Fruit fly (Drosophila melanogaster) whole organism, embryonic: ENCODE measurements around the gene COX7AL2.

Source experiments
- Awh ChIP-seq: fragments of 200-800 bp; sonication (Bioruptor generic); IDR thresholded peaks from 2 replicates; pipeline ENCODE4, ENCODE4 v1.3.6; 2022; ENCODE audit warnings: missing biosample characterization, missing genetic modification characterization
- B-H2 ChIP-seq: fragments of 200-800 bp; sonication (Bioruptor generic); optimal IDR thresholded peaks from 2 replicates; lab custom pipeline; 2018; ENCODE audit warnings: missing biosample characterization, mild to moderate bottlenecking, missing genetic modification characterization
- Bteb2 ChIP-seq: fragments of 200-800 bp; sonication (Bioruptor generic); optimal IDR thresholded peaks from 2 replicates; lab custom pipeline; 2016; ENCODE audit warnings: missing biosample characterization, missing genetic modification characterization
- CG10267 ChIP-seq: fragments of 200-800 bp; sonication (Bioruptor generic); optimal IDR thresholded peaks from 2 replicates; lab custom pipeline; 2018; ENCODE audit warnings: missing biosample characterization, mild to moderate bottlenecking, missing genetic modification characterization, moderate library complexity
- CG10654 ChIP-seq: fragments of 200-800 bp; sonication (Bioruptor generic); optimal IDR thresholded peaks from 2 replicates; lab custom pipeline; 2016; ENCODE audit warnings: missing biosample characterization, missing genetic modification characterization
- CG12299 ChIP-seq: fragments of 200-800 bp; sonication (Bioruptor generic); optimal IDR thresholded peaks from 2 replicates; lab custom pipeline; 2018; ENCODE audit warnings: missing biosample characterization, mild to moderate bottlenecking, missing genetic modification characterization
- CG16815 ChIP-seq: fragments of 200-800 bp; sonication (Bioruptor generic); optimal IDR thresholded peaks from 3 replicates; lab custom pipeline; 2017; ENCODE audit warnings: missing biosample characterization, mild to moderate bottlenecking, missing genetic modification characterization
- CG17359 ChIP-seq: fragments of 200-800 bp; sonication (Bioruptor generic); optimal IDR thresholded peaks from 3 replicates; lab custom pipeline; 2018; ENCODE audit warnings: missing biosample characterization, mild to moderate bottlenecking, missing genetic modification characterization, moderate library complexity
- CG17829 ChIP-seq: fragments of 200-800 bp; optimal IDR thresholded peaks from 2 replicates; lab custom pipeline; 2019; ENCODE audit warnings: missing biosample characterization, mild to moderate bottlenecking, missing genetic modification characterization, moderate library complexity
- CG31388 ChIP-seq: fragments of 200-800 bp; sonication (Bioruptor generic); optimal IDR thresholded peaks from 2 replicates; lab custom pipeline; 2016; ENCODE audit warnings: missing biosample characterization, missing genetic modification characterization
- CG31441 ChIP-seq: fragments of 200-800 bp; sonication (Bioruptor generic); IDR thresholded peaks from 2 replicates; pipeline ENCODE4 v1.3.6; 2022; ENCODE audit warnings: missing biosample characterization, missing genetic modification characterization
- CG4820 ChIP-seq: fragments of 200-800 bp; sonication (Bioruptor generic); optimal IDR thresholded peaks from 3 replicates; lab custom pipeline; 2016; ENCODE audit warnings: missing biosample characterization, missing genetic modification characterization
- CG6272 ChIP-seq: fragments of 200-800 bp; sonication (Bioruptor generic); IDR thresholded peaks from 2 replicates; pipeline ENCODE4 v1.3.6; 2022; ENCODE audit warnings: missing biosample characterization, missing genetic modification characterization
- CG6689 ChIP-seq: fragments of 200-800 bp; sonication (Bioruptor generic); IDR thresholded peaks from 2 replicates; pipeline ENCODE4 v1.3.6; 2022; ENCODE audit warnings: missing biosample characterization, missing genetic modification characterization
- CG6854 ChIP-seq: fragments of 200-800 bp; sonication (Bioruptor generic); optimal IDR thresholded peaks from 3 replicates; lab custom pipeline; 2017; ENCODE audit warnings: missing biosample characterization, mild to moderate bottlenecking, missing genetic modification characterization
- CG7556 ChIP-seq: fragments of 200-800 bp; sonication (Bioruptor generic); optimal IDR thresholded peaks from 2 replicates; lab custom pipeline; 2017; ENCODE audit warnings: missing biosample characterization, mild to moderate bottlenecking, missing genetic modification characterization
- CG8089 ChIP-seq: fragments of 200-800 bp; sonication (Bioruptor generic); optimal IDR thresholded peaks from 3 replicates; lab custom pipeline; 2016; ENCODE audit warnings: missing biosample characterization, missing genetic modification characterization
- CG9437 ChIP-seq: fragments of 200-800 bp; sonication (Bioruptor generic); optimal IDR thresholded peaks from 2 replicates; lab custom pipeline; 2018; ENCODE audit warnings: missing biosample characterization, mild to moderate bottlenecking, missing genetic modification characterization
- CG9609 ChIP-seq: fragments of 200-800 bp; sonication (Bioruptor generic); optimal IDR thresholded peaks from 3 replicates; lab custom pipeline; 2016; ENCODE audit warnings: missing biosample characterization, missing genetic modification characterization
- CG9797 ChIP-seq: fragments of 200-800 bp; sonication (Bioruptor generic); optimal IDR thresholded peaks from 3 replicates; lab custom pipeline; 2018; ENCODE audit warnings: missing biosample characterization, mild to moderate bottlenecking, missing genetic modification characterization
- CG9817 ChIP-seq: fragments of 200-800 bp; sonication (Bioruptor generic); optimal IDR thresholded peaks from 2 replicates; lab custom pipeline; 2018; ENCODE audit warnings: missing biosample characterization, mild to moderate bottlenecking, missing genetic modification characterization, moderate library complexity
- CTCF ChIP-seq: fragments of 200-800 bp; sonication (Bioruptor generic); optimal IDR thresholded peaks from 2 replicates; lab custom pipeline; 2017; ENCODE audit warnings: missing biosample characterization, mild to moderate bottlenecking, missing genetic modification characterization, moderate library complexity
- D ChIP-seq, 2 experiments: fragments of 200-800 bp in 1 of 2; fragments of >200 bp in 1 of 2; sonication (Bioruptor generic) in 1 of 2; optimal IDR thresholded peaks; 2 replicates in 1 of 2; 3 replicates in 1 of 2; lab custom pipeline; 2017; ENCODE audit warnings: mild to moderate bottlenecking in 1 of 2, missing biosample characterization in 1 of 2, missing genetic modification characterization in 1 of 2, missing genetic modification reagents in 1 of 2
- Dref ChIP-seq: fragments of 200-800 bp; sonication (Bioruptor generic); IDR thresholded peaks from 2 replicates; pipeline ENCODE4 v1.3.6; 2022; ENCODE audit warnings: missing biosample characterization, missing genetic modification characterization
- Drgx ChIP-seq: fragments of 200-800 bp; sonication (Bioruptor generic); IDR thresholded peaks from 2 replicates; pipeline ENCODE4 v1.3.6; 2022; ENCODE audit warnings: missing biosample characterization, missing genetic modification characterization
- Lpt ChIP-seq: fragments of >200 bp; optimal IDR thresholded peaks from 2 replicates; lab custom pipeline; 2018; ENCODE audit warnings: missing biosample characterization, missing genetic modification characterization
- NK7.1 ChIP-seq: fragments of 200-800 bp; sonication (Bioruptor generic); optimal IDR thresholded peaks from 3 replicates; lab custom pipeline; 2016; ENCODE audit warnings: missing biosample characterization, missing genetic modification characterization
- Nf-YB ChIP-seq: fragments of 200-800 bp; sonication (Bioruptor generic); optimal IDR thresholded peaks from 3 replicates; lab custom pipeline; 2019; ENCODE audit warnings: missing biosample characterization, mild to moderate bottlenecking, missing genetic modification characterization, moderate library complexity
- Stat92E ChIP-seq, 3 experiments: fragments of >200 bp in 2 of 3; fragments of 200-800 bp in 1 of 3; sonication (Bioruptor generic) in 1 of 3; optimal IDR thresholded peaks; 2 replicates each; lab custom pipeline; 2017 to 2019; ENCODE audit warnings: missing biosample characterization in 3 of 3, missing genetic modification characterization in 3 of 3, mild to moderate bottlenecking in 1 of 3, moderate library complexity in 1 of 3
- Tbp ChIP-seq: fragments of >200 bp; optimal IDR thresholded peaks from 2 replicates; lab custom pipeline; 2018; ENCODE audit warnings: missing biosample characterization, missing genetic modification characterization
- Xrp1 ChIP-seq: fragments of 200-800 bp; sonication (Bioruptor generic); IDR thresholded peaks from 2 replicates; pipeline ENCODE4 v1.3.6; 2022; ENCODE audit warnings: missing biosample characterization, missing genetic modification characterization
- aop ChIP-seq: fragments of 200-800 bp; sonication (Bioruptor generic); IDR thresholded peaks from 2 replicates; pipeline ENCODE4 v1.3.6; 2022; ENCODE audit warnings: missing biosample characterization, missing genetic modification characterization
- caup ChIP-seq: fragments of 200-800 bp; sonication (Bioruptor generic); optimal IDR thresholded peaks from 3 replicates; lab custom pipeline; 2017; ENCODE audit warnings: missing biosample characterization, mild to moderate bottlenecking, missing genetic modification characterization, moderate library complexity; ENCODE audit not compliant: severe bottlenecking
- dan ChIP-seq: fragments of 200-800 bp; sonication (Bioruptor generic); IDR thresholded peaks from 2 replicates; pipeline ENCODE4 v1.3.6; 2022; ENCODE audit warnings: missing biosample characterization, missing genetic modification characterization
- dysf ChIP-seq: fragments of 200-800 bp; sonication (Bioruptor generic); IDR thresholded peaks from 3 replicates; pipeline ENCODE4 v1.3.6; 2022; ENCODE audit warnings: missing biosample characterization, missing genetic modification characterization
- gcm2 ChIP-seq: fragments of 200-800 bp; sonication (Bioruptor generic); optimal IDR thresholded peaks from 2 replicates; lab custom pipeline; 2016; ENCODE audit warnings: missing biosample characterization, missing genetic modification characterization
- grn ChIP-seq: fragments of 200-800 bp; sonication (Bioruptor generic); optimal IDR thresholded peaks from 3 replicates; lab custom pipeline; 2017; ENCODE audit warnings: missing biosample characterization, missing genetic modification characterization
- h ChIP-seq: fragments of >200 bp; optimal IDR thresholded peaks from 2 replicates; lab custom pipeline; 2017
- jing ChIP-seq: fragments of 200-800 bp; sonication (Bioruptor generic); optimal IDR thresholded peaks from 2 replicates; lab custom pipeline; 2018; ENCODE audit warnings: missing biosample characterization, mild to moderate bottlenecking, missing genetic modification characterization
- jumu ChIP-seq: fragments of 200-800 bp; sonication (Bioruptor generic); optimal IDR thresholded peaks from 3 replicates; lab custom pipeline; 2016; ENCODE audit warnings: missing biosample characterization, missing genetic modification characterization
- klu ChIP-seq: fragments of 200-800 bp; sonication (Bioruptor generic); IDR thresholded peaks from 2 replicates; pipeline ENCODE4 v1.3.6; 2022; ENCODE audit warnings: missing biosample characterization, missing genetic modification characterization
- lov ChIP-seq, 2 experiments: fragments of 200-800 bp in 1 of 2; fragments of >200 bp in 1 of 2; sonication (Bioruptor generic) in 1 of 2; IDR thresholded peaks in 1 of 2; optimal IDR thresholded peaks in 1 of 2; 2 replicates in 1 of 2; 3 replicates in 1 of 2; pipeline versions ENCODE4 v1.3.6 to Lab custom; 2017 to 2022; ENCODE audit warnings: missing biosample characterization in 1 of 2, missing genetic modification characterization in 1 of 2
- nerfin-2 ChIP-seq: fragments of 200-800 bp; sonication (Bioruptor generic); IDR thresholded peaks from 2 replicates; pipeline ENCODE4 v1.3.6; 2022; ENCODE audit warnings: missing biosample characterization, missing genetic modification characterization; ENCODE audit not compliant: partially characterized antibody
- nom ChIP-seq: fragments of 200-800 bp; sonication (Bioruptor generic); optimal IDR thresholded peaks from 2 replicates; lab custom pipeline; 2017; ENCODE audit warnings: missing biosample characterization, missing genetic modification characterization, mild to moderate bottlenecking, moderate library complexity, missing genetic modification reagents
- org-1 ChIP-seq: fragments of 200-800 bp; sonication (Bioruptor generic); optimal IDR thresholded peaks from 2 replicates; lab custom pipeline; 2017; ENCODE audit warnings: missing biosample characterization, missing genetic modification characterization
- pho ChIP-seq: fragments of 200-800 bp; sonication (Bioruptor generic); optimal IDR thresholded peaks from 2 replicates; lab custom pipeline; 2016; ENCODE audit warnings: missing biosample characterization, missing genetic modification characterization
- shn ChIP-seq: fragments of 200-800 bp; sonication (Bioruptor generic); optimal IDR thresholded peaks from 3 replicates; lab custom pipeline; 2016; ENCODE audit warnings: missing biosample characterization, missing genetic modification characterization
- stwl ChIP-seq: fragments of 200-800 bp; sonication (Bioruptor generic); optimal IDR thresholded peaks from 3 replicates; lab custom pipeline; 2018; ENCODE audit warnings: missing biosample characterization, mild to moderate bottlenecking, missing genetic modification characterization, moderate library complexity
- sug ChIP-seq: fragments of 200-800 bp; optimal IDR thresholded peaks from 2 replicates; lab custom pipeline; 2019; ENCODE audit warnings: missing biosample characterization, mild to moderate bottlenecking, missing genetic modification characterization, moderate library complexity
- tap ChIP-seq: fragments of 200-800 bp; optimal IDR thresholded peaks from 3 replicates; lab custom pipeline; 2019; ENCODE audit warnings: missing biosample characterization, mild to moderate bottlenecking, missing genetic modification characterization, moderate library complexity
- trem ChIP-seq: fragments of 200-800 bp; optimal IDR thresholded peaks from 3 replicates; lab custom pipeline; 2019; ENCODE audit warnings: missing biosample characterization, mild to moderate bottlenecking, missing genetic modification characterization, moderate library complexity

COX7AL2 gene

DNA sequence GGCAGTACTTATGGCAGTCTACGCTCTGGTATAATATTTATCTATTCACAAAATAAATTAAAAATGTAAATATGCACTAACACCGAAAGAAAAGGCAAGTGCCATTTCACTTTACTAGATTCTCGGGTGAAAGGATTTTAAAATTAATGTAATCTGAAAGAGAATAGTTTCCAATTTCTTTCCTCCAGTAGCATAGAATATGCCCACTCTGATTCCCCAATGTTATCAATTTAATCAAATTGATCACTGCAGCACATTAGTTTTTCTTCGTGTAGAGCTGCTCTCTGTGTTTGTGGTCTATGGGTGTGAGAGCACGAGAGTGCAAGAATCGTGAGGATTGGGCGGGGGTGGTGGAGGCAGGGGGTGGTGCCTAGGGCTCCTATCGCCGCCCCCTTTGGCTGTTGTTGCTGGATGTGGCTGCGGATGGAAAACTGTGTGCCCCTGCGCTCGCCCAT is 3.4 kb upstream of the COX7AL2 start (continued):
- TF ChIP-seq Drgx (GFP tag; lab: Robert Waterston, UW) (peak; percentile 88), CG9797 (GFP tag; lab: Kevin White, UChicago) (peak; percentile 8), CG6689 (GFP tag; lab: Robert Waterston, UW) (peak; percentile 78), CG9817 (tag; lab: Kevin White, UChicago) (peak; percentile 35), trem (tag; lab: Kevin White, UChicago) (peak; percentile 89), CG31441 (no peak; the same call in none of the 2 replicates), D (optimal IDR thresholded peaks at IDR 0.05; lab: Kevin White, UChicago) (no peak), D (GFP tag; optimal IDR thresholded peaks at IDR 0.05; lab: Kevin White, UChicago) (peak; percentile 96), Tbp (no peak), CG9437 (peak; percentile 70), Stat92E (GFP tag; optimal IDR thresholded peaks at IDR 0.05; lab: Kevin White, UChicago) (peak in 1 of 3 experiments; percentile 95), nerfin-2 (GFP tag; lab: Robert Waterston, UW) (no peak), pho (GFP tag; lab: Kevin White, UChicago) (no peak), nom (GFP tag; lab: Kevin White, UChicago) (no peak), org-1 (peak; percentile 76), shn (GFP tag; lab: Kevin White, UChicago) (peak; percentile 73), lov (optimal IDR thresholded peaks at IDR 0.05; lab: Kevin White, UChicago) (no peak), lov (GFP tag; IDR thresholded peaks at IDR 0.05; lab: Robert Waterston, UW) (peak; percentile 72; the same call in 1 of the 3 replicates), caup (GFP tag; lab: Kevin White, UChicago) (peak; percentile 57), dysf (GFP tag; lab: Robert Waterston, UW) (peak; percentile 58; the same call in 1 of the 3 replicates), Dref (no peak), NK7.1 (peak; percentile 28), B-H2 (no peak), Xrp1 (GFP tag; lab: Robert Waterston, UW) (peak; percentile 87), CTCF (peak; percentile 38), CG9609 (peak; percentile 44), CG6272 (GFP tag; lab: Robert Waterston, UW) (peak; percentile 65), CG10654 (GFP tag; lab: Kevin White, UChicago) (peak; percentile 66), stwl (peak; percentile 10), CG4820 (GFP tag; lab: Kevin White, UChicago) (peak; percentile 86), Bteb2 (peak; percentile 50), grn (GFP tag; lab: Kevin White, UChicago) (peak; percentile 49), CG6854 (GFP tag; lab: Kevin White, UChicago) (no peak), dan (no peak), CG31388 (GFP tag; lab: Kevin White, UChicago) (peak; percentile 52), aop (GFP tag; lab: Robert Waterston, UW) (peak; percentile 73; the same call in 1 of the 2 replicates), h (no peak), Lpt (GFP tag; lab: Kevin White, UChicago) (no peak), klu (no peak), CG10267 (tag; lab: Kevin White, UChicago) (peak; percentile 81), CG8089 (peak; percentile 70), CG17829 (peak; percentile 91), jumu (GFP tag; lab: Kevin White, UChicago) (peak; percentile 60), CG7556 (GFP tag; lab: Kevin White, UChicago) (peak; percentile 86), CG17359 (tag; lab: Kevin White, UChicago) (peak; percentile 89), CG16815 (GFP tag; lab: Kevin White, UChicago) (peak; percentile 80), Awh (GFP tag; lab: Robert Waterston, UW) (peak; percentile 66), gcm2 (GFP tag; lab: Kevin White, UChicago) (peak; percentile 2), sug (peak; percentile 32), CG12299 (tag; lab: Kevin White, UChicago) (peak; percentile 64), tap (tag; lab: Kevin White, UChicago) (peak; percentile 85), jing (GFP tag; lab: Kevin White, UChicago) (peak; percentile 52), Nf-YB (peak; percentile 66)
